Worm (Caenorhabditis elegans): ENCODE data around the gene mig-5.

DNA sequence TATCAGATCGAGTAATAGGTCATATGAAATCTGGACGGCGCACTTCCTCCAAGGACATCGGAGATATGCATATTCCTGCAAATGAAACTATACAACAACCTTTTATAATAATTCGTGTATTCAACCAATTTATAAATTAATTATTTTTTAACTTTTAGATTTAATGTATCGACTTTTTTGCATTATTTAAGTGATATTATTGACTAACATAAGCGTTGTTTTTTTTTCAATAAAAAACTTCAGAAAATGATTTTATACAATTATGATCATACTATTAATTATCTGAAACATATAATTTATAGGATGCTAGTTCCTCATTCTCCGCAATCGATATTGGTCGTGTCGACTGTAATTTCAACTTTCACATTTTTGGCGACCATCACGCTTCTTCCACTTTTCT lies 19.2 kb upstream of the mig-5 start, which contains the start of gene col-76:
- no peak for TF ChIP-seq ZK546.5 (tag; optimal IDR thresholded peaks at IDR 0.05)
- TF ChIP-seq egl-27 (tag; optimal IDR thresholded peaks at IDR 0.05): no peak
- TF ChIP-seq snpc-4 (tag; optimal IDR thresholded peaks at IDR 0.05): no peak
